Worm (Caenorhabditis elegans) whole organism, L4/young adult: ENCODE results near the gene cdh-10.

Experiments
- dao-5 ChIP-seq: sonication (generic microtip); optimal IDR thresholded peaks from 2 replicates; lab custom pipeline; 2016; ENCODE audit warnings: missing genotype, missing genetic modification characterization, moderate library complexity, missing compliant biosample characterization
- him-1 ChIP-seq: sonication (generic microtip); optimal IDR thresholded peaks from 2 replicates; lab custom pipeline; 2016; ENCODE audit warnings: missing genotype, missing genetic modification reagents, missing genetic modification characterization, missing compliant biosample characterization

ce11 chrIV:2463311-2463710, at the start of gene cdh-10:
- TF ChIP-seq dao-5 (tag; lab: Kevin White, UChicago): no peak
- no peak for TF ChIP-seq him-1 (tag; lab: Kevin White, UChicago)
